Fruit fly (Drosophila melanogaster) whole organism, pupa: Measurements from ENCODE around the gene Rift.

ENCODE experiments used
- CG12605 ChIP-seq: fragments of 200-800 bp; sonication (Bioruptor generic); IDR thresholded peaks from 2 replicates; pipeline ENCODE4 v1.3.6; 2022; ENCODE audit warnings: missing biosample characterization, missing genetic modification characterization
- CG15710 ChIP-seq: fragments of 200-800 bp; sonication (Bioruptor generic); optimal IDR thresholded peaks from 2 replicates; lab custom pipeline; 2018; ENCODE audit warnings: missing biosample characterization, mild to moderate bottlenecking, missing genetic modification characterization, moderate library complexity
- CG32121 ChIP-seq: fragments of 200-800 bp; sonication (Bioruptor generic); IDR thresholded peaks from 2 replicates; pipeline ENCODE4 v1.3.6; 2022; ENCODE audit warnings: missing biosample characterization, missing genetic modification characterization
- CG34367 ChIP-seq: fragments of 200-800 bp; sonication (Bioruptor generic); optimal IDR thresholded peaks from 2 replicates; lab custom pipeline; 2018; ENCODE audit warnings: missing biosample characterization, mild to moderate bottlenecking, missing genetic modification characterization
- CG4496 ChIP-seq: fragments of 200-800 bp; sonication (Bioruptor generic); IDR thresholded peaks from 3 replicates; pipeline ENCODE4 v1.3.6; 2022; ENCODE audit warnings: missing biosample characterization, missing genetic modification characterization
- CG9948 ChIP-seq: fragments of 200-800 bp; sonication (Bioruptor generic); optimal IDR thresholded peaks from 2 replicates; lab custom pipeline; 2018; ENCODE audit warnings: missing biosample characterization, mild to moderate bottlenecking, missing genetic modification characterization, moderate library complexity
- D1 ChIP-seq: fragments of 200-800 bp; sonication (Bioruptor generic); optimal IDR thresholded peaks from 2 replicates; lab custom pipeline; 2018; ENCODE audit warnings: missing biosample characterization, mild to moderate bottlenecking, missing genetic modification characterization, moderate library complexity
- EcR ChIP-seq: fragments of 200-800 bp; sonication (Bioruptor generic); optimal IDR thresholded peaks from 3 replicates; lab custom pipeline; 2019; ENCODE audit warnings: missing biosample characterization, missing genetic modification characterization, mild to moderate bottlenecking, moderate library complexity, missing genetic modification reagents
- Ets98B ChIP-seq: fragments of 200-800 bp; sonication (Bioruptor generic); IDR thresholded peaks from 2 replicates; pipeline ENCODE4 v1.3.6; 2022; ENCODE audit warnings: missing biosample characterization, missing genetic modification characterization
- fd96Ca ChIP-seq: fragments of 200-800 bp; sonication (Bioruptor generic); IDR thresholded peaks from 3 replicates; pipeline ENCODE4 v1.3.6; 2022; ENCODE audit warnings: missing biosample characterization, missing genetic modification characterization
- gl ChIP-seq: fragments of 200-800 bp; sonication (Bioruptor generic); optimal IDR thresholded peaks from 2 replicates; lab custom pipeline; 2018; ENCODE audit warnings: missing biosample characterization, mild to moderate bottlenecking, missing genetic modification characterization
- rn ChIP-seq: fragments of 200-800 bp; sonication (Bioruptor generic); IDR thresholded peaks from 2 replicates; pipeline ENCODE4 v1.3.6; 2022; ENCODE audit warnings: missing biosample characterization, missing genetic modification characterization

DNA sequence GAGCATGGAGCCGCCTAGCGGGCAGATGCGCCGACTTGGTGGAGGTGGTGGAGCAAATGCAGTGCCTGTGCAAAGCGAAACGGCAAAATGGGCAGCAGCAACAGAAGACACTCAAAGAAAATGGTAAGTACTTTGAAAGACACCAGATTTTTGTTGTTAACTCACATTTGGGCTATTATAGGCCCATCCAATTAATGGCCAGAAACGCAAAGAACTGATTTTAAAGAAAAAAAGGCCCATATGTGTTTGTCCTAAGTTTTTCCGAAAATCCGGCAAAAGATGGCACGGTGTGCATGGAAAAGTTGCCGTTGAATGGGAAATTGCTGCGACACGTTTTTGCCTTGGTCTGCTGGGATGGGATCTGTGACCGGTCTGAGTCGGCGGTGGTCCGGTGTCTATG lies 41.8 kb downstream of the Rift start:
- TF ChIP-seq rn (GFP tag; lab: Robert Waterston, UW) (peak; percentile 63), CG12605 (GFP tag; lab: Robert Waterston, UW) (peak; percentile 68), CG9948 (tag; lab: Kevin White, UChicago) (peak; percentile 71), D1 (tag; lab: Kevin White, UChicago) (no peak), CG32121 (GFP tag; lab: Robert Waterston, UW) (peak; percentile 85), Ets98B (GFP tag; lab: Robert Waterston, UW) (peak; percentile 89), CG15710 (tag; lab: Kevin White, UChicago) (no peak), fd96Ca (GFP tag; lab: Robert Waterston, UW) (peak; percentile 93), CG34367 (tag; lab: Kevin White, UChicago) (no peak), CG4496 (GFP tag; lab: Robert Waterston, UW) (peak; percentile 89), EcR (GFP tag; lab: Kevin White, UChicago) (no peak), gl (tag; lab: Kevin White, UChicago) (no peak)
